Worm (Caenorhabditis elegans): ENCODE results near the gene F14H8.5.
A peak's percentile ranks its signal among the peaks of the same experiment; 100 is the strongest.

Gene F14H8.5

ce11 chrV:15048107-15048506 is 27.3 kb downstream of the F14H8.5 start, which contains the start of gene sdc-3:
Gene sdc-3 (minus strand): TSS chrV:15048207.
- TF ChIP-seq elt-2 (tag; optimal IDR thresholded peaks at IDR 0.05) = peak; percentile 4
- TF ChIP-seq elt-3 (tag; optimal IDR thresholded peaks at IDR 0.05) = no peak

- no peak for TF ChIP-seq unc-62 (GFP tag; optimal IDR thresholded peaks at IDR 0.05)
- no peak for TF ChIP-seq nhr-77 (tag; optimal IDR thresholded peaks at IDR 0.05)
- TF ChIP-seq mdl-1 (tag; optimal IDR thresholded peaks at IDR 0.05) = no peak
- no peak for TF ChIP-seq pqm-1 (tag; optimal IDR thresholded peaks at IDR 0.05)
- no peak for TF ChIP-seq ztf-4 (tag; optimal IDR thresholded peaks at IDR 0.05)
- TF ChIP-seq fkh-10 (GFP tag; optimal IDR thresholded peaks at IDR 0.05) = no peak
Observed at ce11 chrV:15051720-15052119, 30.9 kb downstream of the F14H8.5 start.

ce11 chrV:15052368-15052767 is 31.5 kb downstream of the F14H8.5 start, which contains the start of the genes fbxa-82 and C25D7.5:
Gene fbxa-82 (minus strand): TSS chrV:15052530.
Gene C25D7.5 (plus strand): TSS chrV:15052650.
- TF ChIP-seq unc-39 (tag; optimal IDR thresholded peaks at IDR 0.05) = no peak
- peak; percentile 28 for TF ChIP-seq elt-2 (tag; optimal IDR thresholded peaks at IDR 0.05)
- peak; percentile 31 for TF ChIP-seq pha-4 (tag; optimal IDR thresholded peaks at IDR 0.05)
- TF ChIP-seq pqm-1 (tag; optimal IDR thresholded peaks at IDR 0.05) = peak; percentile 41
- no peak for TF ChIP-seq ztf-4 (tag; optimal IDR thresholded peaks at IDR 0.05)

DNA sequence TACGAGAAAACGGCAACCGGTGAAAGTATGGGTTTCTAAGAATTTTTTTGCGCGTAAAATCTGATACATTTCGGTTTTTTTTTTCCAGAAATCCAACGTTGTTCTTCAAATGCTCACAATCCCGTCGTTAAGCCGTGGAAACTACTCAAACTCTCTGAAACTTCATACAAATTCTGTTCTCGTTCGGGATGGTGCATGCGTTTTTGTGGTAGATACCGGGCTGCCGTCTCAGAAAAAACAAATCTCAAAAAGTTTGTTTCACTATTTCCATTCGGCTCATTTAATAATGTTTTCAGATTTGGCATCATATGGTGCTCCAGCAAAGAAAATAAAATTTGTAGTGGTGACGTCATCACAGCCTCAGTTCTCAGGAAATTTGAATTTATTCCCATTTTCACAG is 33.9 kb downstream of the F14H8.5 start:
- no peak for TF ChIP-seq mdl-1 (tag; optimal IDR thresholded peaks at IDR 0.05)
- TF ChIP-seq nfya-1 (tag; optimal IDR thresholded peaks at IDR 0.05; ENCODE audit: insufficient read depth) = no peak
- no peak for TF ChIP-seq ZK546.5 (tag; optimal IDR thresholded peaks at IDR 0.05)
- no peak for TF ChIP-seq elt-2 (tag; optimal IDR thresholded peaks at IDR 0.05)
- no peak for TF ChIP-seq ceh-82 (tag; optimal IDR thresholded peaks at IDR 0.05)
- TF ChIP-seq fos-1 (tag; optimal IDR thresholded peaks at IDR 0.05) = no peak
- TF ChIP-seq zag-1 (tag; optimal IDR thresholded peaks at IDR 0.05) = no peak
- TF ChIP-seq tbx-2 (tag; optimal IDR thresholded peaks at IDR 0.05) = no peak
- no peak for TF ChIP-seq lsy-12 (tag; optimal IDR thresholded peaks at IDR 0.05)
- TF ChIP-seq sea-2 (GFP tag; optimal IDR thresholded peaks at IDR 0.05) = no peak
- TF ChIP-seq nhr-76 (tag; optimal IDR thresholded peaks at IDR 0.05) = no peak
- TF ChIP-seq ceh-9 (tag; optimal IDR thresholded peaks at IDR 0.05) = no peak
- no peak for TF ChIP-seq R02D3.7 (tag; optimal IDR thresholded peaks at IDR 0.05)
- TF ChIP-seq lin-15B (tag; optimal IDR thresholded peaks at IDR 0.05) = no peak
- no peak for TF ChIP-seq nhr-23 (tag; optimal IDR thresholded peaks at IDR 0.05)
- TF ChIP-seq fkh-2 (tag; optimal IDR thresholded peaks at IDR 0.05) = no peak

ce11 chrV:15055873-15056272 is 35.0 kb downstream of the F14H8.5 start, which contains the start of gene C25D7.16:
Gene C25D7.16 (plus strand): TSS chrV:15056173.
- TF ChIP-seq R02D3.7 (tag; optimal IDR thresholded peaks at IDR 0.05) = no peak

ce11 chrV:15056346-15056839 is 35.6 kb downstream of the F14H8.5 start:
- TF ChIP-seq nhr-11 (tag; optimal IDR thresholded peaks at IDR 0.05) = no peak
- no peak for TF ChIP-seq nhr-67 (tag; optimal IDR thresholded peaks at IDR 0.05)
- TF ChIP-seq fkh-10 (GFP tag; optimal IDR thresholded peaks at IDR 0.05) = no peak
- no peak for TF ChIP-seq hmg-11 (tag; optimal IDR thresholded peaks at IDR 0.05)
- no peak for TF ChIP-seq elt-2 (tag; optimal IDR thresholded peaks at IDR 0.05)

DNA sequence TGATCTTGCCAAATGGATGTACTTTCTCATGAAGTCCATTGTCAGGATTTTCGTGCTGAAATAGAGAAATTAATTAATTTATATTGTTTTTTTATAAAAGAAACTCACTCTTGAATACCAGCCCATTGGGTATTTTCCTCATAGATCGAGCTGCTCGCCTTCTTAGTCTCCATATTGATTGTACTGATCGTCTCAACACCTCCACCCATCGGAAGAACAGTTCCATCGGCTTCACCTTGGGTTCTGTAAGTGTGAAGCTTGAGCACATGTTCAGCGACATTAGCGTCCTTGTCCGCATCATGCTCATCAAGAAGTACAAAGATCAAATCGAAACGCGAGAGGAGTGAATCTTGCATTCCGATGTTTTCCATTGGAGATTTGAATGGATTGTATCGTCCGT is 36.9 kb downstream of the F14H8.5 start:
- TF ChIP-seq nhr-23 (tag; optimal IDR thresholded peaks at IDR 0.05) (no peak), nhr-67 (tag; optimal IDR thresholded peaks at IDR 0.05) (no peak), hmg-11 (tag; optimal IDR thresholded peaks at IDR 0.05) (no peak), nhr-77 (tag; optimal IDR thresholded peaks at IDR 0.05) (no peak), nhr-11 (tag; optimal IDR thresholded peaks at IDR 0.05) (no peak), R02D3.7 (tag; optimal IDR thresholded peaks at IDR 0.05) (no peak), elt-3 (tag; optimal IDR thresholded peaks at IDR 0.05) (no peak), tbx-2 (tag; optimal IDR thresholded peaks at IDR 0.05) (no peak), sea-2 (GFP tag; optimal IDR thresholded peaks at IDR 0.05) (no peak), lin-39 (tag; optimal IDR thresholded peaks at IDR 0.05) (no peak), fkh-10 (GFP tag; optimal IDR thresholded peaks at IDR 0.05) (no peak), elt-2 (tag; optimal IDR thresholded peaks at IDR 0.05) (no peak), mdl-1 (tag; optimal IDR thresholded peaks at IDR 0.05) (no peak)
